Worm (Caenorhabditis elegans) whole organism, L2 larva: Measurements from ENCODE around the gene fbxa-139.
A peak's percentile ranks its signal among the peaks of the same experiment; 100 is the strongest.

Source experiments
- C34F6.9 ChIP-seq: fragments of 150-350 bp; optimal IDR thresholded peaks from 2 replicates; lab custom pipeline; 2014; ENCODE audit warnings: missing biosample characterization, missing genetic modification characterization
- F13H6.1 ChIP-seq: sonication (generic microtip); optimal IDR thresholded peaks from 2 replicates; lab custom pipeline; 2016; ENCODE audit warnings: missing genetic modification characterization, missing compliant biosample characterization
- R02D3.7 ChIP-seq: fragments of 150-350 bp; optimal IDR thresholded peaks from 2 replicates; lab custom pipeline; 2014; ENCODE audit warnings: missing biosample characterization, missing genetic modification characterization
- Y55F3AM.14 ChIP-seq: fragments of 200-800 bp; sonication (Bioruptor generic); optimal IDR thresholded peaks from 2 replicates; lab custom pipeline; 2018; ENCODE audit warnings: mild to moderate bottlenecking, missing genetic modification characterization, missing compliant biosample characterization
- ZK546.5 ChIP-seq: sonication (generic microtip); optimal IDR thresholded peaks from 2 replicates; lab custom pipeline; 2017; ENCODE audit warnings: missing biosample characterization, missing genetic modification characterization
- alr-1 ChIP-seq: fragments of 150-350 bp; optimal IDR thresholded peaks from 2 replicates; lab custom pipeline; 2014; ENCODE audit warnings: missing biosample characterization, missing genetic modification characterization
- ama-1 ChIP-seq: fragments of 150-350 bp; optimal IDR thresholded peaks from 2 replicates; lab custom pipeline; 2018; ENCODE audit warnings: inconsistent platforms
- ceh-16 ChIP-seq: fragments of 150-350 bp; optimal IDR thresholded peaks from 2 replicates; lab custom pipeline; 2014; ENCODE audit warnings: missing biosample characterization, missing genetic modification characterization
- ceh-82 ChIP-seq: fragments of 150-350 bp; optimal IDR thresholded peaks from 2 replicates; lab custom pipeline; 2014; ENCODE audit warnings: missing biosample characterization, missing genetic modification characterization
- crh-2 ChIP-seq: sonication (generic microtip); optimal IDR thresholded peaks from 2 replicates; lab custom pipeline; 2017; ENCODE audit warnings: missing biosample characterization, missing genetic modification characterization
- dmd-4 ChIP-seq: sonication (generic microtip); optimal IDR thresholded peaks from 2 replicates; lab custom pipeline; 2017; ENCODE audit warnings: missing biosample characterization, missing genetic modification characterization
- elt-1 ChIP-seq: fragments of 150-350 bp; optimal IDR thresholded peaks from 2 replicates; lab custom pipeline; 2014; ENCODE audit warnings: missing biosample characterization, missing genetic modification characterization
- elt-3 ChIP-seq: sonication (generic microtip); optimal IDR thresholded peaks from 2 replicates; lab custom pipeline; 2017; ENCODE audit warnings: missing biosample characterization, missing genetic modification characterization
- fos-1 ChIP-seq: fragments of 150-350 bp; optimal IDR thresholded peaks from 2 replicates; lab custom pipeline; 2014; ENCODE audit warnings: missing biosample characterization, missing genetic modification characterization
- gmeb-1 ChIP-seq: fragments of 150-350 bp; optimal IDR thresholded peaks from 2 replicates; lab custom pipeline; 2014; ENCODE audit warnings: missing biosample characterization, missing genetic modification characterization
- lin-11 ChIP-seq: fragments of 150-350 bp; sonication (generic microtip); optimal IDR thresholded peaks from 2 replicates; lab custom pipeline; 2014; ENCODE audit warnings: missing biosample characterization, missing genetic modification characterization, inconsistent platforms, mixed read lengths
- lin-13 ChIP-seq: fragments of 150-350 bp; optimal IDR thresholded peaks from 2 replicates; lab custom pipeline; 2014; ENCODE audit warnings: missing biosample characterization, missing genetic modification reagents, missing genetic modification characterization
- lsy-2 ChIP-seq, 2 experiments: fragments of 150-350 bp in 1 of 2; sonication (generic microtip) in 1 of 2; optimal IDR thresholded peaks; 2 replicates each; lab custom pipeline; 2014 to 2017; ENCODE audit warnings: missing biosample characterization in 2 of 2, missing genetic modification characterization in 2 of 2
- mab-5 ChIP-seq: fragments of 150-350 bp; optimal IDR thresholded peaks from 2 replicates; lab custom pipeline; 2014; ENCODE audit warnings: missing biosample characterization, missing genetic modification characterization
- mdl-1 ChIP-seq, 2 experiments: fragments of 150-350 bp in 1 of 2; sonication (generic microtip) in 1 of 2; optimal IDR thresholded peaks; 2 replicates each; lab custom pipeline; 2017; ENCODE audit warnings: missing biosample characterization in 2 of 2, missing genetic modification characterization in 2 of 2
- nhr-12 ChIP-seq: fragments of 150-350 bp; optimal IDR thresholded peaks from 2 replicates; lab custom pipeline; 2014; ENCODE audit warnings: missing biosample characterization, missing genetic modification characterization
- nhr-129 ChIP-seq: fragments of 150-350 bp; optimal IDR thresholded peaks from 2 replicates; lab custom pipeline; 2014; ENCODE audit warnings: missing biosample characterization, missing genetic modification characterization
- nhr-21 ChIP-seq: fragments of 150-350 bp; optimal IDR thresholded peaks from 2 replicates; lab custom pipeline; 2014; ENCODE audit warnings: missing biosample characterization, missing genetic modification characterization
- nhr-23 ChIP-seq: fragments of 150-350 bp; optimal IDR thresholded peaks from 2 replicates; lab custom pipeline; 2014; ENCODE audit warnings: missing biosample characterization, missing genetic modification reagents, missing genetic modification characterization
- nhr-237 ChIP-seq: fragments of 150-350 bp; optimal IDR thresholded peaks from 2 replicates; lab custom pipeline; 2014; ENCODE audit warnings: missing biosample characterization, missing genetic modification characterization
- nhr-25 ChIP-seq: fragments of 150-350 bp; sonication (generic microtip); optimal IDR thresholded peaks from 3 replicates; lab custom pipeline; 2014; ENCODE audit warnings: missing biosample characterization, missing genetic modification characterization
- nhr-6 ChIP-seq: fragments of 150-350 bp; optimal IDR thresholded peaks from 2 replicates; lab custom pipeline; 2014; ENCODE audit warnings: missing biosample characterization, missing genetic modification characterization
- skn-1 ChIP-seq: sonication (generic microtip); optimal IDR thresholded peaks from 2 replicates; lab custom pipeline; 2017; ENCODE audit warnings: missing biosample characterization, missing genetic modification characterization
- sma-3 ChIP-seq: sonication (generic microtip); optimal IDR thresholded peaks from 2 replicates; lab custom pipeline; 2016; ENCODE audit warnings: missing genetic modification reagents, missing genetic modification characterization, missing compliant biosample characterization
- sma-9 ChIP-seq, 2 experiments: fragments of 150-350 bp in 1 of 2; sonication (generic microtip) in 1 of 2; optimal IDR thresholded peaks; 2 replicates each; lab custom pipeline; 2014 to 2016; ENCODE audit warnings: missing genetic modification characterization in 2 of 2, mild to moderate bottlenecking in 1 of 2, missing biosample characterization in 1 of 2, missing compliant biosample characterization in 1 of 2, missing genetic modification reagents in 1 of 2, moderate library complexity in 1 of 2
- snpc-4 ChIP-seq: fragments of 150-350 bp; optimal IDR thresholded peaks from 2 replicates; lab custom pipeline; 2014; ENCODE audit warnings: missing biosample characterization, missing genetic modification characterization
- unc-55 ChIP-seq: fragments of 150-350 bp; sonication (generic microtip); optimal IDR thresholded peaks from 3 replicates; lab custom pipeline; 2014; ENCODE audit warnings: missing biosample characterization, missing genetic modification reagents, missing genetic modification characterization
- unc-62 ChIP-seq: fragments of 150-350 bp; optimal IDR thresholded peaks from 2 replicates; lab custom pipeline; 2014; ENCODE audit warnings: missing biosample characterization, missing genetic modification reagents, missing genetic modification characterization
- zag-1 ChIP-seq: fragments of 150-350 bp; optimal IDR thresholded peaks from 2 replicates; lab custom pipeline; 2014; ENCODE audit warnings: missing biosample characterization, missing genetic modification characterization

Gene fbxa-139

DNA sequence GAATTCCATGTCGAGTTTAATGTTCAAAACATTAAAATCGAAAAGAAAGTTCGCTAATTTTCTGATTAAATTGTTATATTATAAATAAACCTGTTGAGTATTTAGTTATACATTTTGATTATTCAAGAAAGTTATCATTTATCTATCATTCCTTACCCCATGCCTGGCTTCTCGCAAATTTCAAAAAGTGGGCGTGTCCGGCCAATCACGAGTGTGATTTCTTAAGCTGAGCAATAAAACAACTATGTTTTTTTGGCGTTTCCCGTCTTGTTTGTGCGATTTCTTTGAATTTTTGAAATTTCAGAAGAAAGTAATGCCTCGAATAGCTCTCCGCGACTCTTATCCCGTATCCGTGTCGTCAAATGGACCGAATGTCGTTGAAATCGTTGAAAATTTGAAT lies 21.9 kb downstream of the fbxa-139 start, which contains the start of gene fbxa-94:
Gene fbxa-94, plus strand, starts transcription at position 301 of the 400 bp plus-strand sequence.
- TF ChIP-seq crh-2: no peak
- TF ChIP-seq ceh-16 (tag; lab: Kevin White, UChicago): no peak
- TF ChIP-seq nhr-25 (tag; lab: Kevin White, UChicago): no peak
- no peak for TF ChIP-seq elt-3 (tag; lab: Kevin White, UChicago)
- TF ChIP-seq dmd-4 (tag; lab: Kevin White, UChicago): no peak
- TF ChIP-seq lin-13 (GFP tag; lab: Kevin White, UChicago): no peak
- TF ChIP-seq elt-1 (tag; lab: Kevin White, UChicago): no peak
- TF ChIP-seq sma-3 (GFP tag; lab: Kevin White, UChicago): no peak
- TF ChIP-seq ama-1: no peak
- TF ChIP-seq mdl-1 (tag; optimal IDR thresholded peaks at IDR 0.05; lab: Kevin White, UChicago): no peak
- TF ChIP-seq unc-55: no peak
- no peak for TF ChIP-seq mab-5
- no peak for TF ChIP-seq unc-62 (GFP tag; lab: Kevin White, UChicago)
- TF ChIP-seq C34F6.9: no peak
- no peak for TF ChIP-seq sma-9 (GFP tag; optimal IDR thresholded peaks at IDR 0.05; lab: Kevin White, UChicago)
- no peak for TF ChIP-seq sma-9 (tag; optimal IDR thresholded peaks at IDR 0.05; lab: Kevin White, UChicago)
- no peak for TF ChIP-seq nhr-21
- no peak for TF ChIP-seq lin-11 (tag; lab: Kevin White, UChicago)
- no peak for TF ChIP-seq ZK546.5 (tag; lab: Kevin White, UChicago)
- TF ChIP-seq ceh-82 (tag; lab: Kevin White, UChicago): no peak
- TF ChIP-seq skn-1 (tag; lab: Kevin White, UChicago): no peak
- TF ChIP-seq, all 48 proteins: peak for 0

DNA sequence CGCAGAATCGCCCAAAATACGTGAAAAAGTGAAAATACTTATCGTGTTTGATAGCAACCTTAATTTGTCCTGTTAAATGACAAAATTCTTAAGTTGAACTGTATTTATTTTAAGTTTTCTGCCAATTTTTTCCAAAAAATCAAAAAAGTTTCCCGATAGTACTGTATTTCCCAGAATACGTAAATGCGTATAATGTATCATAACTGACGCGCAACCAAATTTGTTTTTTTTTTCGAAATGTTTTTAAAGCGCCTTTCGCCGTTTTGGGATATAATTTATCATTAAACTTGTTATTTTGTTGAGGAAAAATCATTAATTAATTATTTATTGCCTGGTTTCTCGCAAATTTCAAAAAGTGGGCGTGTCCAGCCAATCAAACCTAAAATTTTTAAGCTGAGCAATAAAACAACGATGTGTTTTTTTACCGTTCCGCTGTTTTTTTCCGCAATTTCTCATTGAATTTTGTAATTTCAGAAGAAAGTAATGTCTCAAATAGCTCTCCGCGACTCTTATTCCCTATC lies 23.4 kb downstream of the fbxa-139 start, which contains the start of gene fbxa-95:
Gene fbxa-95, plus strand, starts transcription at position 471 of the 521 bp plus-strand sequence.
- TF ChIP-seq zag-1 (tag; lab: Kevin White, UChicago) (no peak), lin-13 (GFP tag; lab: Kevin White, UChicago) (no peak), nhr-12 (tag; lab: Kevin White, UChicago) (no peak), Y55F3AM.14 (no peak), unc-55 (no peak), gmeb-1 (no peak), ceh-16 (tag; lab: Kevin White, UChicago) (no peak), nhr-237 (tag; lab: Kevin White, UChicago) (no peak), elt-3 (tag; lab: Kevin White, UChicago) (no peak), lin-11 (tag; lab: Kevin White, UChicago) (no peak), nhr-23 (no peak), nhr-21 (no peak), nhr-6 (tag; lab: Kevin White, UChicago) (no peak), dmd-4 (tag; lab: Kevin White, UChicago) (no peak), R02D3.7 (tag; lab: Kevin White, UChicago) (no peak), fos-1 (tag; lab: Kevin White, UChicago) (no peak), ama-1 (no peak), sma-9 (GFP tag; optimal IDR thresholded peaks at IDR 0.05; lab: Kevin White, UChicago) (no peak), sma-9 (tag; optimal IDR thresholded peaks at IDR 0.05; lab: Kevin White, UChicago) (no peak), nhr-129 (tag; lab: Kevin White, UChicago) (no peak)

DNA sequence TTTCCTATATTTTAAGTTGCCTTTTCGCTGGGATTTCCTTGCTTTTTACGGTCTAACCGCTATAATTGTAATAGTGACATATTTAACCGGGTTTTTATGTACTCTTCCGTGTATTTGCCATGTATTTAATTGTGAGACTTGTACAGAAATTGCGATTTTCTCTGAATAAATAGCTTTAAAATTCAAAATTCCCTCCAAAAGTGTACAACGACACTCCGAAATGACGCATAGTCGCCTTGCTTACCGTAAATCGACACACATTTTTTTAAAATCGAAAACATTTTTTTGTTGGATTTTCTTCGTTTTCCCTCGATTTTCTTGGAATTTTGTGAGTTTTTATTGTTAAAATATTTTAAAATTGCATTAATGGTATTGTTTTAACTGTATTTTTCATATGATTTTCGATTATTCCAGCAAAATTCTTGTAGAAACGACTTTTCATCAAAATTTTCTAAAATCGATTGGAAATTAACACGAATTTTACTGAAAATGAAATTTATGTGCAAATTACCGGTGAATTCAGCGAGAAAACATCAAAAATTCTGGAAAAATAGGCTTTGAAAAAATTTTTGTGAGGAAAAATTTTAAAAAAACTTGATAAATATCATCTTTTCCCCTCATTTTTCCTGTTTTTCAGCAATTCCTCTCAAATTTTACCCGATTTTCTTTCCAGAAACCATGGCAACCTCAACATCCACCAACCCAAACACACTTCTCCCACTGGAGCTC lies 24.6 kb downstream of the fbxa-139 start, which contains the start of gene lsm-5:
Gene lsm-5, plus strand, starts transcription at position 679 of the 729 bp plus-strand sequence.
- TF ChIP-seq lsy-2 (tag; optimal IDR thresholded peaks at IDR 0.05; lab: Kevin White, UChicago): peak in 1 of 2 experiments; percentile 80
- peak; percentile 25 for TF ChIP-seq ceh-16 (tag; lab: Kevin White, UChicago)
- TF ChIP-seq lin-11 (tag; lab: Kevin White, UChicago): no peak
- peak; percentile 26 for TF ChIP-seq lin-13 (GFP tag; lab: Kevin White, UChicago)
- no peak for TF ChIP-seq mab-5
- peak; percentile 77 for TF ChIP-seq nhr-129 (tag; lab: Kevin White, UChicago)
- peak; percentile 84 for TF ChIP-seq R02D3.7 (tag; lab: Kevin White, UChicago)
- peak; percentile 36 for TF ChIP-seq nhr-6 (tag; lab: Kevin White, UChicago)
- TF ChIP-seq crh-2: peak; percentile 61
- peak; percentile 95 for TF ChIP-seq ama-1
- TF ChIP-seq gmeb-1: peak; percentile 93
- peak; percentile 40 for TF ChIP-seq nhr-21
- peak; percentile 44 for TF ChIP-seq sma-9 (GFP tag; optimal IDR thresholded peaks at IDR 0.05; lab: Kevin White, UChicago)
- no peak for TF ChIP-seq sma-9 (tag; optimal IDR thresholded peaks at IDR 0.05; lab: Kevin White, UChicago)
- peak; percentile 37 for TF ChIP-seq F13H6.1
- TF ChIP-seq nhr-25 (tag; lab: Kevin White, UChicago): peak; percentile 40
- TF ChIP-seq unc-55: peak; percentile 88
- no peak for TF ChIP-seq skn-1 (tag; lab: Kevin White, UChicago)
- TF ChIP-seq sma-3 (GFP tag; lab: Kevin White, UChicago): peak; percentile 39
- TF ChIP-seq alr-1 (tag; lab: Kevin White, UChicago): no peak
- TF ChIP-seq nhr-12 (tag; lab: Kevin White, UChicago): no peak
- peak; percentile 22 for TF ChIP-seq snpc-4 (tag; lab: Kevin White, UChicago)
- peak; percentile 66 for TF ChIP-seq C34F6.9
- peak; percentile 27 for TF ChIP-seq fos-1 (tag; lab: Kevin White, UChicago)
- TF ChIP-seq zag-1 (tag; lab: Kevin White, UChicago): no peak
